Worm (Caenorhabditis elegans) whole organism, mixed stage, embryonic: ENCODE data around the gene tasp-1.

Experiments used
- bed-3 ChIP-seq: fragments of 200-800 bp; sonication (Bioruptor generic); optimal IDR thresholded peaks from 3 replicates; lab custom pipeline; 2018; ENCODE audit warnings: mild to moderate bottlenecking, missing genetic modification characterization, moderate library complexity, missing compliant biosample characterization
- blmp-1 ChIP-seq: fragments of 150-350 bp; optimal IDR thresholded peaks from 2 replicates; lab custom pipeline; 2014; ENCODE audit warnings: missing biosample characterization, missing genetic modification characterization
- ceh-39 ChIP-seq: fragments of 150-350 bp; optimal IDR thresholded peaks from 2 replicates; lab custom pipeline; 2014; ENCODE audit warnings: missing biosample characterization, missing genetic modification characterization
- ceh-43 ChIP-seq: fragments of 200-800 bp; sonication (Bioruptor generic); optimal IDR thresholded peaks from 2 replicates; lab custom pipeline; 2018; ENCODE audit warnings: mild to moderate bottlenecking, missing genetic modification characterization, moderate library complexity, missing compliant biosample characterization
- ceh-83 ChIP-seq: fragments of 200-800 bp; sonication (Bioruptor generic); optimal IDR thresholded peaks from 2 replicates; lab custom pipeline; 2018; ENCODE audit warnings: mild to moderate bottlenecking, missing genetic modification characterization, missing compliant biosample characterization
- ces-1 ChIP-seq: fragments of 150-350 bp; optimal IDR thresholded peaks from 2 replicates; lab custom pipeline; 2014; ENCODE audit warnings: missing biosample characterization, missing genetic modification reagents, missing genetic modification characterization
- cnd-1 ChIP-seq: fragments of 200-800 bp; sonication (Bioruptor generic); optimal IDR thresholded peaks from 2 replicates; lab custom pipeline; 2018; ENCODE audit warnings: mild to moderate bottlenecking, missing genetic modification characterization, missing compliant biosample characterization
- drap-1 ChIP-seq: fragments of 200-800 bp; sonication (Bioruptor generic); optimal IDR thresholded peaks from 3 replicates; lab custom pipeline; 2018; ENCODE audit warnings: mild to moderate bottlenecking, missing genetic modification characterization, missing compliant biosample characterization
- elt-1 ChIP-seq: sonication (generic microtip); optimal IDR thresholded peaks from 2 replicates; lab custom pipeline; 2017; ENCODE audit warnings: missing genetic modification characterization, mild to moderate bottlenecking, missing compliant biosample characterization, antibody characterized with exemption, moderate library complexity, borderline replicate concordance; ENCODE audit not compliant: insufficient read depth
- elt-3 ChIP-seq: fragments of 150-350 bp; optimal IDR thresholded peaks from 2 replicates; lab custom pipeline; 2014; ENCODE audit warnings: missing biosample characterization, missing genetic modification characterization
- flh-1 ChIP-seq: fragments of 200-800 bp; sonication (Bioruptor generic); optimal IDR thresholded peaks from 2 replicates; lab custom pipeline; 2018; ENCODE audit warnings: mild to moderate bottlenecking, missing genetic modification characterization, moderate library complexity, missing compliant biosample characterization
- ham-2 ChIP-seq: fragments of 200-800 bp; sonication (Bioruptor generic); optimal IDR thresholded peaks from 2 replicates; lab custom pipeline; 2018; ENCODE audit warnings: mild to moderate bottlenecking, missing genetic modification characterization, missing compliant biosample characterization
- hlh-1 ChIP-seq: fragments of 150-350 bp; optimal IDR thresholded peaks from 2 replicates; lab custom pipeline; 2014; ENCODE audit warnings: missing biosample characterization, missing genetic modification reagents, missing genetic modification characterization
- lin-13 ChIP-seq: fragments of 150-350 bp; optimal IDR thresholded peaks from 2 replicates; lab custom pipeline; 2014; ENCODE audit warnings: missing biosample characterization, missing genetic modification characterization
- lin-32 ChIP-seq: fragments of 200-800 bp; sonication (Bioruptor generic); optimal IDR thresholded peaks from 2 replicates; lab custom pipeline; 2018; ENCODE audit warnings: mild to moderate bottlenecking, missing genetic modification characterization, missing compliant biosample characterization
- lsy-2 ChIP-seq: fragments of 150-350 bp; optimal IDR thresholded peaks from 2 replicates; lab custom pipeline; 2014; ENCODE audit warnings: missing biosample characterization, missing genetic modification characterization
- mab-5 ChIP-seq: fragments of 150-350 bp; optimal IDR thresholded peaks from 2 replicates; lab custom pipeline; 2014; ENCODE audit warnings: missing biosample characterization, missing genetic modification characterization
- mep-1 ChIP-seq: fragments of 150-350 bp; optimal IDR thresholded peaks from 2 replicates; lab custom pipeline; 2017; ENCODE audit warnings: missing biosample characterization, missing genetic modification reagents, missing genetic modification characterization, inconsistent platforms
- mls-2 ChIP-seq: sonication (generic microtip); optimal IDR thresholded peaks from 2 replicates; lab custom pipeline; 2016; ENCODE audit warnings: mild to moderate bottlenecking, missing genetic modification characterization, moderate library complexity, missing compliant biosample characterization
- nhr-12 ChIP-seq: fragments of 150-350 bp; optimal IDR thresholded peaks from 2 replicates; lab custom pipeline; 2014; ENCODE audit warnings: missing biosample characterization, missing genetic modification characterization
- nhr-237 ChIP-seq: fragments of 150-350 bp; optimal IDR thresholded peaks from 2 replicates; lab custom pipeline; 2014; ENCODE audit warnings: missing biosample characterization, missing genetic modification characterization
- nhr-28 ChIP-seq: fragments of 150-350 bp; optimal IDR thresholded peaks from 2 replicates; lab custom pipeline; 2014; ENCODE audit warnings: missing biosample characterization, missing genetic modification characterization
- nhr-76 ChIP-seq: sonication (generic microtip); optimal IDR thresholded peaks from 2 replicates; lab custom pipeline; 2017; ENCODE audit warnings: missing biosample characterization, missing genetic modification characterization
- pha-4 ChIP-seq: fragments of 150-350 bp; optimal IDR thresholded peaks from 2 replicates; lab custom pipeline; 2018; ENCODE audit warnings: missing biosample characterization, missing genetic modification reagents, missing genetic modification characterization
- sem-2 ChIP-seq: fragments of 200-800 bp; sonication (Bioruptor generic); optimal IDR thresholded peaks from 2 replicates; lab custom pipeline; 2018; ENCODE audit warnings: mild to moderate bottlenecking, missing genetic modification characterization, missing compliant biosample characterization
- snpc-4 ChIP-seq: fragments of 150-350 bp; optimal IDR thresholded peaks from 2 replicates; lab custom pipeline; 2014; ENCODE audit warnings: missing biosample characterization, missing genetic modification characterization
- sptf-1 ChIP-seq: sonication (generic microtip); optimal IDR thresholded peaks from 2 replicates; lab custom pipeline; 2017; ENCODE audit warnings: mild to moderate bottlenecking, missing genetic modification characterization, moderate library complexity, missing compliant biosample characterization
- tbx-8 ChIP-seq: fragments of 200-800 bp; sonication (Bioruptor generic); optimal IDR thresholded peaks from 2 replicates; lab custom pipeline; 2018; ENCODE audit warnings: mild to moderate bottlenecking, missing genetic modification characterization, moderate library complexity, missing compliant biosample characterization
- unc-120 ChIP-seq: sonication (generic microtip); optimal IDR thresholded peaks from 2 replicates; lab custom pipeline; 2017; ENCODE audit warnings: missing genetic modification characterization, missing compliant biosample characterization; ENCODE audit not compliant: poor library complexity, severe bottlenecking
- unc-39 ChIP-seq: fragments of 150-350 bp; optimal IDR thresholded peaks from 2 replicates; lab custom pipeline; 2014; ENCODE audit warnings: missing biosample characterization, missing genetic modification characterization
- unc-62 ChIP-seq: fragments of 150-350 bp; optimal IDR thresholded peaks from 2 replicates; lab custom pipeline; 2014; ENCODE audit warnings: missing biosample characterization, missing genetic modification reagents, missing genetic modification characterization
- zip-8 ChIP-seq: fragments of 150-350 bp; optimal IDR thresholded peaks from 2 replicates; lab custom pipeline; 2014; ENCODE audit warnings: missing biosample characterization, missing genetic modification characterization
- ztf-11 ChIP-seq: fragments of 150-350 bp; optimal IDR thresholded peaks from 2 replicates; lab custom pipeline; 2014; ENCODE audit warnings: missing biosample characterization, missing genetic modification characterization

The tasp-1 gene

DNA sequence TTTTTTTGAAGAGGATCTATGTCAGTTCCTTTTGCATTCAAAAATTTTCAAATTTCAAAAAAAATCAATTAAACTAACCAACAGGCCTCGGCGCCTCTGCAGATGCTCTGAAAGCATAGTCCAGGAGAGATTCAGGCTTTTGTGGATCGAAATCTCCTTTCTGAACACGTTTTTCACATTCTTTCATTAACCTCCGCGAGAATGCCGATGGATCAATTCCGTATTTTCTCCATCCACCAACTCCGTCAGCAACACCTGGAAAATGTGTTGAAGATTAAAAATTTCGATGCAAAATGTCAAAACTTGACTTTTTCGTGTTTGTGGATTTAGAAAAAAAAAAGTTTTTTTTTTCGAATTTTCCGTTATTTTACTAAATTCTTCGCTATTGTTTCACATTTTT, 44.6 kb upstream of the tasp-1 start:
- TF ChIP-seq flh-1 (no peak), snpc-4 (no peak), nhr-12 (tag; lab: Kevin White, UChicago) (no peak)
- TF ChIP-seq, all 35 proteins: peak for 0

DNA sequence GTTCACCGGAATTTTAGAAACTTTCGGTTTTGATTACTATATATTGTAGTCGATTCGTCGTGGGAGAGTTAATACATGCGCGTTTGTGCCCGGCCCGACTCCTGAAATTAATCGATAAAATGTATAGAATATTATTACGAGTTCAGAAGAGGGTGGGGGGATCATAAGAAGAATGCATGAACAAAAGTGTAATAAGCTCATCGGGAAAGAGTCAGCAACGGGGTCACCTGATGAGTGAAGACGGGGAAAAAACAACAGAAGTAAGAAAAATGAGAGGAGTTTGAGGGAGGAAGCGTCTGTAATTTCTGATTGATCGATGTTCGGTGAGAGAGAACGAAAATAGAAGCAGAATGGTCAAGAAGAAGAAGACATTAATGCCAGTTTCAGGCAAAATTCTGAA, 43.0 kb upstream of the tasp-1 start, which contains the start of gene W09D10.4:
Gene W09D10.4, minus strand, starts transcription at position 101 of the 400 bp plus-strand sequence.
- TF ChIP-seq nhr-237 (tag; lab: Kevin White, UChicago) (no peak), pha-4 (tag; lab: Kevin White, UChicago) (no peak), sem-2 (no peak), bed-3 (GFP tag; lab: Kevin White, UChicago) (no peak), snpc-4 (no peak), ces-1 (GFP tag; lab: Kevin White, UChicago) (no peak), elt-3 (tag; lab: Kevin White, UChicago) (no peak), ceh-43 (no peak), unc-120 (tag; lab: Kevin White, UChicago) (no peak), ceh-83 (GFP tag; lab: Kevin White, UChicago) (no peak), ceh-39 (tag; lab: Kevin White, UChicago) (no peak), nhr-12 (tag; lab: Kevin White, UChicago) (no peak), mab-5 (tag; lab: Kevin White, UChicago) (no peak), zip-8 (tag; lab: Kevin White, UChicago) (no peak), lsy-2 (tag; lab: Kevin White, UChicago) (no peak), nhr-28 (tag; lab: Kevin White, UChicago) (no peak)

DNA sequence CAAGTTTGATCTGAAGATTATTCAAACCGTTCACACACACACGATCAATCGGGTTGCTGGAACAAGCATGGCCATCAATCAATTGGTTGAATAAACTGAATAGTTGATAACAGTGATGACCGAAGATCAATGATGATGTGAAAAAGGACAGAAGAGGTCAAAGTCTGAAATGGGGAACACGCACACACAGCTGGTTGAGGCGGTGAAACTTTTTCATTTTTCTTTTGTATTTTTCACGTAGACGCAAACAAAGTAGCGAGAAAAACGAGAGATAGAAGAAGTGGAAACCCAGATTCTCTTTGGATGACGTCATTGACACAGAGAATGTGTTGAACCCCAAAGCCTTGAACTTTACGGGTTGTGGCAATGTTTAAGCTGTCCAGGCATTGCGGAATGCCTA, 41.6 kb upstream of the tasp-1 start:
- TF ChIP-seq zip-8 (tag; lab: Kevin White, UChicago) (peak; percentile 11), nhr-76 (tag; lab: Kevin White, UChicago) (no peak), ceh-39 (tag; lab: Kevin White, UChicago) (no peak), ces-1 (GFP tag; lab: Kevin White, UChicago) (no peak)

DNA sequence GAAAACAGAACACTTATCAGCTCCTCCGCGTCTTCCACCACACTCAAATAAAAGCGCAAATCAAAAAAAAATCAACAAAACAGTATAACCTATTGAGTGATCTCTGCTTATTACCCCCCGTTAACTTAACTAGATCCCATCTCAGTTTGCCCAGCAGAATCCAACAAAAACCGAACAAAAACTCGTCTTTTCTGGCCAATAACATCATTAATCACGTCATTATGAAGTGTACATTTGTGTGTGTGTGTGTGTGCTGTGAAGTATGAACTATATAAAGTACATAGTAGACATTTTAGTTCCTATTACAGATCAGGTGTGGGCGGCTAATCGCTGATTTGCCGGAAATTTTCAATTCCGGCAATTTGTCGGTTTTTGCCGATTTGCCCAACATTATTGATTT, 41.0 kb upstream of the tasp-1 start:
- no peak for TF ChIP-seq elt-3 (tag; lab: Kevin White, UChicago)
- TF ChIP-seq ces-1 (GFP tag; lab: Kevin White, UChicago) = no peak
- TF ChIP-seq ceh-39 (tag; lab: Kevin White, UChicago) = no peak
- TF ChIP-seq cnd-1 = no peak
- no peak for TF ChIP-seq sptf-1 (tag; lab: Kevin White, UChicago)
- no peak for TF ChIP-seq flh-1
- no peak for TF ChIP-seq nhr-12 (tag; lab: Kevin White, UChicago)
- TF ChIP-seq hlh-1 (tag; lab: Kevin White, UChicago) = no peak
- no peak for TF ChIP-seq tbx-8 (GFP tag; lab: Kevin White, UChicago)
- no peak for TF ChIP-seq blmp-1 (tag; lab: Kevin White, UChicago)
- no peak for TF ChIP-seq drap-1 (GFP tag; lab: Kevin White, UChicago)
- no peak for TF ChIP-seq mls-2 (tag; lab: Kevin White, UChicago)
- no peak for TF ChIP-seq lin-13 (tag; lab: Kevin White, UChicago)

DNA sequence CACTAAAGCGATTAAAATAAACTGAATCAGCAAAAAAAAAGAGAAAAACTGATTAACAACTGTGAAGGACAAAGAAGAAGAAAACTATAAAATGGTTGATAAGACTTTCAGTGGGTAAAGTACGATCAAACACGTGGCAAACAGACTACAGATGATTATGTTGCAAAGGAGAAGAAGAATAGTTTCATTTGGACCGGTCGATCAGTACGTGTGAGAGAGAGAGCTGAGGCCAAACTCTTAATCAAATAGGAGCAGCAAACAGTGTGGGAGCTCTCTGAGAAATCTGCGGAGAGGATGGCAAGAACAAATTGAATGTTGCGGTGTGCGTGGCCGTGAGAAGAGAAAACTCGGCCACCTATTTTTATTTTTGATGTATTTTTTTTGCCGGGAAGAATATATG, 40.0 kb upstream of the tasp-1 start:
- TF ChIP-seq ham-2 = no peak
- TF ChIP-seq elt-1 (tag; lab: Kevin White, UChicago) = no peak
- TF ChIP-seq ceh-39 (tag; lab: Kevin White, UChicago) = no peak
- TF ChIP-seq ceh-83 (GFP tag; lab: Kevin White, UChicago) = no peak
- TF ChIP-seq nhr-237 (tag; lab: Kevin White, UChicago) = no peak
- no peak for TF ChIP-seq lsy-2 (tag; lab: Kevin White, UChicago)
- no peak for TF ChIP-seq lin-13 (tag; lab: Kevin White, UChicago)

DNA sequence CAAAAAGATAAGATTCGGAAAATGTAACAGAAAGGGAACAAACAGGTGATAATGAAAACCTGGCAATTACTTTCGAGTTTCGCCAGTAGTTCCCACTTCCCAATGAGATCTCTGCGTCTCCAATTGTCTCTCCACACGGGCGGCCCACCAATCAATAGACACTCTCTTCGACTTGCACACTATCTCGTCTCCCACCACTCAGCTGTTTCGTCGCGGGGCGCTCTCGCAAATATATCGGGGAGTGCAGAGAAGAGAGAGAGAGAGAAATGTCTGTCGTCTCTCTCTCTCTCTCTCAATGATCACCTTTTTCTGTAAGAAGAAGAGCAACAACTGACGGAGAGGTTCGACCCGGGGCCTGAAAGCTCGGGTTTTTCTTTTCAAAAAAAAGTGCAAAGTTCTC, 38.9 kb upstream of the tasp-1 start:
- TF ChIP-seq blmp-1 (tag; lab: Kevin White, UChicago) = no peak
- peak; percentile 40 for TF ChIP-seq lsy-2 (tag; lab: Kevin White, UChicago)
- peak; percentile 94 for TF ChIP-seq hlh-1 (tag; lab: Kevin White, UChicago)
- peak; percentile 84 for TF ChIP-seq mep-1 (tag; lab: Kevin White, UChicago)
- peak; percentile 29 for TF ChIP-seq nhr-237 (tag; lab: Kevin White, UChicago)
- TF ChIP-seq elt-1 (tag; lab: Kevin White, UChicago) = no peak
- TF ChIP-seq lin-32 (GFP tag; lab: Kevin White, UChicago) = peak; percentile 43
- peak; percentile 54 for TF ChIP-seq ceh-39 (tag; lab: Kevin White, UChicago)
- no peak for TF ChIP-seq tbx-8 (GFP tag; lab: Kevin White, UChicago)
- TF ChIP-seq mls-2 (tag; lab: Kevin White, UChicago) = peak; percentile 80
- TF ChIP-seq unc-62 (GFP tag; lab: Kevin White, UChicago) = peak; percentile 53
- no peak for TF ChIP-seq ham-2
- peak; percentile 39 for TF ChIP-seq lin-13 (tag; lab: Kevin White, UChicago)
- peak; percentile 60 for TF ChIP-seq drap-1 (GFP tag; lab: Kevin White, UChicago)
- TF ChIP-seq unc-39 (tag; lab: Kevin White, UChicago) = no peak
- no peak for TF ChIP-seq mab-5 (tag; lab: Kevin White, UChicago)
- no peak for TF ChIP-seq ceh-43
- TF ChIP-seq zip-8 (tag; lab: Kevin White, UChicago) = no peak
- no peak for TF ChIP-seq sptf-1 (tag; lab: Kevin White, UChicago)
- TF ChIP-seq unc-120 (tag; lab: Kevin White, UChicago) = peak; percentile 76
- TF ChIP-seq pha-4 (tag; lab: Kevin White, UChicago) = peak; percentile 61
- TF ChIP-seq ztf-11 (tag; lab: Kevin White, UChicago) = no peak
- TF ChIP-seq ces-1 (GFP tag; lab: Kevin White, UChicago) = peak; percentile 76
- TF ChIP-seq snpc-4 = no peak
- TF ChIP-seq bed-3 (GFP tag; lab: Kevin White, UChicago) = no peak
- TF ChIP-seq nhr-28 (tag; lab: Kevin White, UChicago) = no peak
- no peak for TF ChIP-seq sem-2
- TF ChIP-seq nhr-76 (tag; lab: Kevin White, UChicago) = no peak
- TF ChIP-seq ceh-83 (GFP tag; lab: Kevin White, UChicago) = no peak
- peak; percentile 46 for TF ChIP-seq cnd-1
- TF ChIP-seq flh-1 = no peak
